Worm (Caenorhabditis elegans): ENCODE results near the gene pals-37.

The pals-37 gene

DNA sequence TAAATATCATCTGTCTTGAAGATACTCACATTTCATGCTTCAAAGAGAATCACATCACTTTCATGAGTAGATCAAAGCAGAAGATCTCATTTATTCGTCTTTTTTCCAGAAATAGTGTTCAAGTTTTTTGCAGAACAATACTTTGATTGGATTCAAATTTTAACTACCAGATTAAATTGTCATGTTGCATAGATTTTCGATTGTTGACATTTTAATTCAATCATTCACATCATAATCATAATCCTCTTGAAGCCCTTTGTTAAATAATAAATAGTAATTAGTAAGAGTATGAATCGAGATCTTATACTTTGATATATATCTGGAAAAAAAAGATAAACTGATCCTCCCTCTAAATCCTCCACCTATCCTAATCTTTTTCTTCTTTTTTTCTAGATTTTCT, 13.5 kb downstream of the pals-37 start:
- no peak for TF ChIP-seq sea-1 (GFP tag; conservative IDR thresholded peaks at IDR 0.05)
- TF ChIP-seq tbx-11 (GFP tag; IDR thresholded peaks at IDR 0.05): no peak
- TF ChIP-seq ets-7 (tag; optimal IDR thresholded peaks at IDR 0.05): no peak
- no peak for TF ChIP-seq F13C5.2 (tag; optimal IDR thresholded peaks at IDR 0.05)
- no peak for TF ChIP-seq hmbx-1 (tag; optimal IDR thresholded peaks at IDR 0.05)
- no peak for TF ChIP-seq tra-4 (tag; optimal IDR thresholded peaks at IDR 0.05)
- no peak for TF ChIP-seq hnd-1 (tag; optimal IDR thresholded peaks at IDR 0.05)
- TF ChIP-seq flt-1 (GFP tag; IDR thresholded peaks at IDR 0.05): no peak

DNA sequence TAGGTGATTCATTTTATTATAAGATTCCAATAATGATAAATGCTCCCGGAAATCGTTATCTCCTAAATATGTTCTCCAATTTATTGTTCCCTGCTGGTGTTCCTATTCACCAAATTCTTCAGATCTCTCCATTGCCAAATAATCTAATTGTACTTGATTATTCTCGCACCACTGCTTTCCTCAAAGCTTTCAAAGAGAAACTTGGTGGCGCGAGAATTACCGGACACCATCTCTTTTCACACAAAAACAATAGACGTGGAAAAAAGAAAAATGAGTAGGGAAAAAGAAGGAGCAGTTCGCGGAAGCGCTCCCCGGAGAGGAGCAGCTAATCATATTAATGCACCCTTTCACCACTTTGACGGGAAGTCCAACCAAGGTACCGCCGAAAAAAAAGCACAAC, 20.0 kb downstream of the pals-37 start:
- TF ChIP-seq tra-4 (tag; optimal IDR thresholded peaks at IDR 0.05) (no peak), ceh-36 (tag; optimal IDR thresholded peaks at IDR 0.05) (no peak), ceh-13 (GFP tag; optimal IDR thresholded peaks at IDR 0.05) (no peak), scrt-1 (GFP tag; IDR thresholded peaks at IDR 0.05) (no peak)

DNA sequence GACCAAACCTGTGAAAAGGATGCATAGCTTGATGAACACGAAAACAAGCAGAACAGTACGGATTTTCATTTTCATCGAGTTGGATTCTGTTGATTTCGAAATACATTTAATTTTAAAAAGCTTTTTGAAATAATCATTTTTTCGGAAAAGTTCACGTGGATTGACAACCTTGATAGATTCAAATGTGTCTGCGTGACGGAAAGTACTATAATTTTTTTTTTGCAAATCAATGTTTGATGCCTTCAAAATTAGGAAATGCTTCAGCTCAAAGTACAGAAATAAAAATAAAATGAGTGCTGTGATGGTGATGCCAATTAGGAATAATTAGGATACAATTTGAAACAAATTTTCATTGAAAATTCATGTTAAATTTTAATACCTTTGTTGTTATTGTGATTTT, 20.5 kb downstream of the pals-37 start, which contains the start of gene C54D10.4:
C54D10.4 (minus strand) TSS at position 101 of the 400 bp plus-strand sequence.
- TF ChIP-seq ets-7 (tag; optimal IDR thresholded peaks at IDR 0.05): no peak
- TF ChIP-seq hnd-1 (tag; optimal IDR thresholded peaks at IDR 0.05): no peak
- no peak for TF ChIP-seq ceh-13 (GFP tag; optimal IDR thresholded peaks at IDR 0.05)
- no peak for TF ChIP-seq flt-1 (GFP tag; IDR thresholded peaks at IDR 0.05)
- no peak for TF ChIP-seq B0310.2 (tag; optimal IDR thresholded peaks at IDR 0.05)
- TF ChIP-seq tbx-11 (GFP tag; IDR thresholded peaks at IDR 0.05): no peak
- TF ChIP-seq scrt-1 (GFP tag; IDR thresholded peaks at IDR 0.05): no peak
- TF ChIP-seq aly-1 (tag; optimal IDR thresholded peaks at IDR 0.05): no peak
- no peak for TF ChIP-seq tra-4 (tag; optimal IDR thresholded peaks at IDR 0.05)
- TF ChIP-seq ceh-36 (tag; optimal IDR thresholded peaks at IDR 0.05): no peak
- no peak for TF ChIP-seq pes-1 (GFP tag; IDR thresholded peaks at IDR 0.05)
- TF ChIP-seq F13C5.2 (tag; optimal IDR thresholded peaks at IDR 0.05): no peak
- no peak for TF ChIP-seq hmg-4 (GFP tag; optimal IDR thresholded peaks at IDR 0.05)
- no peak for TF ChIP-seq tbx-37 (GFP tag; conservative IDR thresholded peaks at IDR 0.05)
- no peak for TF ChIP-seq hmbx-1 (tag; optimal IDR thresholded peaks at IDR 0.05)

DNA sequence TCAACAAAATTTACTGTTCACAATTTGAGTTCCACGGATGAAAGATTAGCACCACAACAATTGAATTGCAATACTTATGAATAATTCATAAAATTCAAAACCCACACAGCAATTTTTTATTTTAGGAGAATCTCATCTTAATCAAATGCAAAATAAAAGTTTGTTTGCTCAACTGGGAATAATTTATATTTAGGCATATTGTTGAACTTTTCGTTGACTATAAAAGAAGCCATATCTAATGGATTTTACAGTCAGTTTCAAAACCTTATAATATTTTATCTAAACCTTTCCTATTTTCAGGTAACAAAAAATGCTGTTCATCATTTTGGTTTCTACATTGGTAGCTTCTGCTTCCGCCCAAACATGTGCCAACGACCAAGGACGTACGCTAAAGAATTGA, 23.0 kb downstream of the pals-37 start, which contains the start of gene C54D10.3:
C54D10.3 (plus strand) TSS at position 301 of the 400 bp plus-strand sequence.
- TF ChIP-seq sea-1 (GFP tag; conservative IDR thresholded peaks at IDR 0.05): no peak
- TF ChIP-seq hnd-1 (tag; optimal IDR thresholded peaks at IDR 0.05): no peak
- TF ChIP-seq B0310.2 (tag; optimal IDR thresholded peaks at IDR 0.05): no peak
- TF ChIP-seq flt-1 (GFP tag; IDR thresholded peaks at IDR 0.05): no peak
- TF ChIP-seq hmbx-1 (tag; optimal IDR thresholded peaks at IDR 0.05): no peak
- no peak for TF ChIP-seq pes-1 (GFP tag; IDR thresholded peaks at IDR 0.05)
- no peak for TF ChIP-seq tbx-37 (GFP tag; conservative IDR thresholded peaks at IDR 0.05)
- no peak for TF ChIP-seq ama-1 (optimal IDR thresholded peaks at IDR 0.05)
- no peak for TF ChIP-seq scrt-1 (GFP tag; IDR thresholded peaks at IDR 0.05)
- no peak for TF ChIP-seq aly-1 (tag; optimal IDR thresholded peaks at IDR 0.05)

DNA sequence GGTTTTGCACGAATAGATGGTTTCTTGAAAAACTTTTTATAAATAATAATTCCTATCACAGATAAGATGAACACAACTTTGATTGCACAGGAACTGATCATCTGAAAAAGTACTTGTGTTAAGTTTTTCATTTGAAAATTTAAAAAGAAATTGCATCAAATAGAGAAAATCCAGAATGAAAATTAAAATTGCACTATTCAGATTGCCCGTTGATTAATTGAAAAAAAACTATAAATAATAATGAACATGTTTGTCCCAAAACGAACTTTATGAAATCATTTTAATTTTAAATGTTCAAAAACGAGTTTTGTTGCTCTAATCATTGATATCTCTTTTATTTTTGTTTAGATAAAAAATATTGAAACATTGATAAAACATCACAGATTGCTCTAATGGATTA, 24.0 kb downstream of the pals-37 start, which contains the start of gene cdr-3:
cdr-3 (minus strand) TSS at position 101 of the 400 bp plus-strand sequence.
- no peak for TF ChIP-seq ets-7 (tag; optimal IDR thresholded peaks at IDR 0.05)
- TF ChIP-seq tbx-37 (GFP tag; conservative IDR thresholded peaks at IDR 0.05): no peak
- no peak for TF ChIP-seq ceh-13 (GFP tag; optimal IDR thresholded peaks at IDR 0.05)
- no peak for TF ChIP-seq ceh-36 (tag; optimal IDR thresholded peaks at IDR 0.05)
- TF ChIP-seq pes-1 (GFP tag; IDR thresholded peaks at IDR 0.05): no peak
- TF ChIP-seq F13C5.2 (tag; optimal IDR thresholded peaks at IDR 0.05): no peak
- no peak for TF ChIP-seq aly-1 (tag; optimal IDR thresholded peaks at IDR 0.05)
- no peak for TF ChIP-seq flt-1 (GFP tag; IDR thresholded peaks at IDR 0.05)
- TF ChIP-seq ama-1 (optimal IDR thresholded peaks at IDR 0.05): no peak
- no peak for TF ChIP-seq hmg-4 (GFP tag; optimal IDR thresholded peaks at IDR 0.05)
- no peak for TF ChIP-seq tbx-11 (GFP tag; IDR thresholded peaks at IDR 0.05)
- no peak for TF ChIP-seq sea-1 (GFP tag; conservative IDR thresholded peaks at IDR 0.05)
- no peak for TF ChIP-seq scrt-1 (GFP tag; IDR thresholded peaks at IDR 0.05)
- no peak for TF ChIP-seq tra-4 (tag; optimal IDR thresholded peaks at IDR 0.05)
- TF ChIP-seq hnd-1 (tag; optimal IDR thresholded peaks at IDR 0.05): no peak
- no peak for TF ChIP-seq B0310.2 (tag; optimal IDR thresholded peaks at IDR 0.05)
- no peak for TF ChIP-seq hmbx-1 (tag; optimal IDR thresholded peaks at IDR 0.05)

DNA sequence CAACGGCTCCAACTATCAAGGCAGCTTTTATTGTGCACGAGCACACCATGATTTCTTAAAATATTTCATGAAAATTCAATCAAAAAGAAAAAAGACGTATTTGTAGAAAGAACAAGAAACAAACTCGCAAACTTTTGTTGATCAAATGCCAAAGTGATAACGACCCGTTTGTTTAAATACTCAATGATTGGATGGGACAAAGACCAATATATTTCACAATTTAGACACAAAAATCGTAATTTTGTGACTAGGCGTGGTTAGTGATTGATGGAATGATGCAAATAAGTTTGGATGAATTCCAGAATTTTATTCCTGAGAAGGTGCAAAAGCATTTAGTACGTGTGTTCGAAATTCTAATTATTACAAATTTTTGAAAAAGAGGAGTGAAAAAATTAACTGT, 25.7 kb downstream of the pals-37 start, which contains the start of gene cdr-2:
cdr-2 (minus strand) TSS at position 54 of the 400 bp plus-strand sequence.
- no peak for TF ChIP-seq aly-1 (tag; optimal IDR thresholded peaks at IDR 0.05)

DNA sequence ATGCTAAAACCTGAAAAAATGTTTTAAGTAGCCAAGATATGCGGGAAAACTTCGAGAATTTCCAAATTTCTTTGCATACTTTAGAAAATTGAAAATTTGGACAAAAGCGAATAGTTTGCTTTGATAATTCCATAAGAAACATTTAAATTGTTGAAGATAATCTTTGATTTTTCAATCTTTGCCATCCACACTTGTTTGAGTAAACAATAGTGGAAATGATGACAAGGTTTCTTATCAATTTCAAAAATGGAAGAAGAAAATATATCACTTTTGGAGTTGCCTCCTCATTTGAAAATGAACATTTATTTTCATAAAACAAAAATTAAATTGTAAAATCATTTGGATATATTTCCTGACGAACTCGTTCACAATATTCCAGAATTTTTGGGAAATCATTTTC, 27.0 kb downstream of the pals-37 start:
- TF ChIP-seq pes-1 (GFP tag; IDR thresholded peaks at IDR 0.05): no peak
- TF ChIP-seq hmg-4 (GFP tag; optimal IDR thresholded peaks at IDR 0.05): no peak
- TF ChIP-seq ama-1 (optimal IDR thresholded peaks at IDR 0.05): no peak
- TF ChIP-seq tbx-37 (GFP tag; conservative IDR thresholded peaks at IDR 0.05): no peak
- TF ChIP-seq ceh-36 (tag; optimal IDR thresholded peaks at IDR 0.05): no peak
- no peak for TF ChIP-seq hnd-1 (tag; optimal IDR thresholded peaks at IDR 0.05)

DNA sequence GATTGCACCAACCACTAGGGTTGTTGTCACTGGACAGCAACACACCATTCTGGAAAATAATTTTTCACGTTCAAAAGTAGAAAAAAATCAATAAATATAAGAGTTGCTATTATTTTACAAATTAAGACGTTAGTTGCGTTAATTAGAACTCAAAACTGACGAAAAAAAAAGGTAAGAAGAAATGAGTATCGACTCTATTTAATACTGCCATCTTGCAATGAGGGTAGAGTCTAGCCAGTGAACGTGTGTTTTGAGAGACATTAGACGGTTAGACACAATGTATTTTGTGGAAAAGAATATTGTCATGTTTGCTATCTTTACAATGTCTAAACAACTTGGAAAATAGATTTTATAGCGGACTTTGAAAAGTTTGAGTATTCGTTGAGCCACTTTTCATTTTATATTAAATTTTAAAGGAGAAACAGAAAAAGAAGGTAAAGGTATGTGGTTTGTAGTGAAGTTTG, 27.6 kb downstream of the pals-37 start, which contains the start of gene cdr-6:
cdr-6 (minus strand) TSS at position 51 of the 464 bp plus-strand sequence.
- TF ChIP-seq tbx-37 (GFP tag; conservative IDR thresholded peaks at IDR 0.05): no peak
- no peak for TF ChIP-seq B0310.2 (tag; optimal IDR thresholded peaks at IDR 0.05)
- TF ChIP-seq ets-7 (tag; optimal IDR thresholded peaks at IDR 0.05): no peak
- TF ChIP-seq tbx-11 (GFP tag; IDR thresholded peaks at IDR 0.05): no peak
- TF ChIP-seq F13C5.2 (tag; optimal IDR thresholded peaks at IDR 0.05): no peak
- TF ChIP-seq scrt-1 (GFP tag; IDR thresholded peaks at IDR 0.05): no peak
- no peak for TF ChIP-seq pes-1 (GFP tag; IDR thresholded peaks at IDR 0.05)
- no peak for TF ChIP-seq aly-1 (tag; optimal IDR thresholded peaks at IDR 0.05)
- no peak for TF ChIP-seq ceh-13 (GFP tag; optimal IDR thresholded peaks at IDR 0.05)
- no peak for TF ChIP-seq flt-1 (GFP tag; IDR thresholded peaks at IDR 0.05)
- no peak for TF ChIP-seq hmg-4 (GFP tag; optimal IDR thresholded peaks at IDR 0.05)
- no peak for TF ChIP-seq ceh-36 (tag; optimal IDR thresholded peaks at IDR 0.05)
- TF ChIP-seq hmbx-1 (tag; optimal IDR thresholded peaks at IDR 0.05): no peak
- TF ChIP-seq hnd-1 (tag; optimal IDR thresholded peaks at IDR 0.05): no peak
- no peak for TF ChIP-seq tra-4 (tag; optimal IDR thresholded peaks at IDR 0.05)
- no peak for TF ChIP-seq sea-1 (GFP tag; conservative IDR thresholded peaks at IDR 0.05)
- TF ChIP-seq ama-1 (optimal IDR thresholded peaks at IDR 0.05): no peak
